Fruit fly (Drosophila melanogaster): ENCODE data around the gene HisRS.

HisRS gene

DNA sequence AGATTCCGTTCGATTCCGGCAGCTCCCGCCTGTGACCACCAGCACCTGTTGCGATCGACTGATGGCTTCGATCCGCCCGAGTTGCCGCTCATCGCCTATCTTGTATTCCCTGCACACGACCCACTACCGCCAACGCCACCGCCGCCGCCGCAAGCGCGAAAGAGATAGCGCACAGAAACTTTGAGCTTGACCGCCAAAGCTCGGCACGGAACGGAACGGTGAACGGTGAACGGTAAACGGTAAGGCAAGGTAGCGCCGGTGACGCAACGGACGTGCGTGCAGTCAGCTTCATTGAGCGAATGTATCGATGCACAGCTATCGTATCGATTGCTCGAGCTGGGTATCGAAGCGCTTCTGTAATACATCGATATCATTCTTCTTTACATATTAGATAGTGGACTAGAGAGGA, 3.0 kb upstream of the HisRS start, which contains the start of gene Ggt-1 (continued):
- TF ChIP-seq CG3163 (GFP tag; optimal IDR thresholded peaks at IDR 0.05) = no peak
- no peak for TF ChIP-seq Optix (GFP tag; IDR thresholded peaks at IDR 0.05)
- TF ChIP-seq CG3065 (GFP tag; optimal IDR thresholded peaks at IDR 0.05) = no peak
- TF ChIP-seq H15 (GFP tag; IDR thresholded peaks at IDR 0.05) = no peak
- peak; percentile 68 for TF ChIP-seq Deaf1 (tag; optimal IDR thresholded peaks at IDR 0.05)
- TF ChIP-seq Scr (GFP tag; IDR thresholded peaks at IDR 0.05; ENCODE audit: partially characterized antibody) = peak; percentile 91
- 0 out of 2 replicates have a peak, but pooled peaks have one; percentile 17 for TF ChIP-seq klu (GFP tag; IDR thresholded peaks at IDR 0.05)
- TF ChIP-seq CG34376 (GFP tag; optimal IDR thresholded peaks at IDR 0.05) = peak; percentile 35
- TF ChIP-seq Ets97D (GFP tag; optimal IDR thresholded peaks at IDR 0.05) = peak; percentile 65
- peak; percentile 6 for TF ChIP-seq Fer1 (GFP tag; optimal IDR thresholded peaks at IDR 0.05)
- peak; percentile 67 for TF ChIP-seq Sry-δ (GFP tag; optimal IDR thresholded peaks at IDR 0.05)
- TF ChIP-seq trem (tag; optimal IDR thresholded peaks at IDR 0.05) = no peak
- peak; percentile 94 for TF ChIP-seq tna (GFP tag; IDR thresholded peaks at IDR 0.05; ENCODE audit: partially characterized antibody)
- no peak for TF ChIP-seq hkb (optimal IDR thresholded peaks at IDR 0.05)
- TF ChIP-seq hkb (GFP tag; IDR thresholded peaks at IDR 0.05) = peak; percentile 25; the same call in 1 of the 2 replicates
- TF ChIP-seq lab (GFP tag; optimal IDR thresholded peaks at IDR 0.05) = peak; percentile 42
- no peak for TF ChIP-seq CG43689 (GFP tag; IDR thresholded peaks at IDR 0.05)
- peak in 1 of 2 experiments; percentile 9 for TF ChIP-seq Hr78 (GFP tag; optimal IDR thresholded peaks at IDR 0.05)
- TF ChIP-seq CG14050 (GFP tag; IDR thresholded peaks at IDR 0.05) = no peak
- no peak for TF ChIP-seq tup (GFP tag; optimal IDR thresholded peaks at IDR 0.05)
- TF ChIP-seq Xbp1 (GFP tag; optimal IDR thresholded peaks at IDR 0.05) = no peak
- no peak for TF ChIP-seq fd102C (GFP tag; optimal IDR thresholded peaks at IDR 0.05)
- TF ChIP-seq CG34224 (GFP tag; IDR thresholded peaks at IDR 0.05; ENCODE audit: partially characterized antibody) = peak; percentile 96
- no peak for TF ChIP-seq CG7372 (GFP tag; IDR thresholded peaks at IDR 0.05)
- peak; percentile 100 for TF ChIP-seq MTF-1 (GFP tag; optimal IDR thresholded peaks at IDR 0.05; ENCODE audit: borderline replicate concordance)
- TF ChIP-seq CG1832 (GFP tag; optimal IDR thresholded peaks at IDR 0.05) = peak; percentile 57
- TF ChIP-seq nerfin-2 (GFP tag; IDR thresholded peaks at IDR 0.05; ENCODE audit: partially characterized antibody) = peak; percentile 97
- peak; percentile 97 for TF ChIP-seq zen2 (GFP tag; IDR thresholded peaks at IDR 0.05; ENCODE audit: partially characterized antibody)
- TF ChIP-seq hbn (GFP tag; IDR thresholded peaks at IDR 0.05; ENCODE audit: partially characterized antibody) = peak; percentile 89
- TF ChIP-seq CG8359 (GFP tag; optimal IDR thresholded peaks at IDR 0.05; ENCODE audit: borderline replicate concordance) = no peak
- no peak for TF ChIP-seq Fer3 (tag; optimal IDR thresholded peaks at IDR 0.05)
- peak; percentile 46 for TF ChIP-seq sug (tag; optimal IDR thresholded peaks at IDR 0.05)
- TF ChIP-seq Adf1 (GFP tag; IDR thresholded peaks at IDR 0.05) = peak; percentile 48; the same call in 1 of the 2 replicates
- no peak for TF ChIP-seq pita (GFP tag; optimal IDR thresholded peaks at IDR 0.05)
- TF ChIP-seq chinmo (GFP tag; IDR thresholded peaks at IDR 0.05; ENCODE audit: partially characterized antibody) = peak; percentile 99
- peak; percentile 82 for TF ChIP-seq CG2129 (GFP tag; IDR thresholded peaks at IDR 0.05; ENCODE audit: partially characterized antibody)
- no peak for TF ChIP-seq insv (GFP tag; optimal IDR thresholded peaks at IDR 0.05)
- TF ChIP-seq CG3847 (GFP tag; IDR thresholded peaks at IDR 0.05) = 0 out of 2 replicates have a peak, but pooled peaks have one; percentile 25
- TF ChIP-seq CG10431 (GFP tag; optimal IDR thresholded peaks at IDR 0.05) = no peak
- peak; percentile 50; the same call in 1 of the 3 replicates for TF ChIP-seq so (GFP tag; IDR thresholded peaks at IDR 0.05)
- no peak for TF ChIP-seq kay (GFP tag; optimal IDR thresholded peaks at IDR 0.05)
- TF ChIP-seq salm (tag; optimal IDR thresholded peaks at IDR 0.05) = no peak
- TF ChIP-seq CG10366 (GFP tag; IDR thresholded peaks at IDR 0.05) = no peak
- TF ChIP-seq CG14860 (GFP tag; IDR thresholded peaks at IDR 0.05; ENCODE audit: partially characterized antibody) = peak; percentile 96
- no peak for TF ChIP-seq CG12104 (GFP tag; optimal IDR thresholded peaks at IDR 0.05)
- no peak for TF ChIP-seq Sox102F (GFP tag; optimal IDR thresholded peaks at IDR 0.05)
- no peak for TF ChIP-seq toy (GFP tag; IDR thresholded peaks at IDR 0.05)
- no peak for TF ChIP-seq CG6254 (GFP tag; optimal IDR thresholded peaks at IDR 0.05)
- peak; percentile 87 for TF ChIP-seq CG17186 (GFP tag; optimal IDR thresholded peaks at IDR 0.05)
